Fruit fly (Drosophila melanogaster) whole organism, embryonic: ENCODE measurements around the gene CG31717.
A peak's percentile ranks its signal among the peaks of the same experiment; 100 is the strongest.

ENCODE experiments used
- B-H1 ChIP-seq: fragments of 200-800 bp; sonication (Bioruptor generic); IDR thresholded peaks from 3 replicates; pipeline ENCODE4 v1.3.6; 2022; ENCODE audit warnings: missing biosample characterization, missing genetic modification characterization
- BEAF-32 ChIP-seq: fragments of 200-800 bp; sonication (Bioruptor generic); optimal IDR thresholded peaks from 3 replicates; lab custom pipeline; 2017; ENCODE audit warnings: missing biosample characterization, missing genetic modification characterization, mild to moderate bottlenecking, moderate library complexity, missing genetic modification reagents
- Bgb ChIP-seq: fragments of 200-800 bp; sonication (Bioruptor generic); IDR thresholded peaks from 2 replicates; pipeline ENCODE4 v1.3.6; 2022; ENCODE audit warnings: missing biosample characterization, missing genetic modification characterization; ENCODE audit not compliant: partially characterized antibody
- BtbVII ChIP-seq: fragments of 200-800 bp; sonication (Bioruptor generic); optimal IDR thresholded peaks from 3 replicates; lab custom pipeline; 2017; ENCODE audit warnings: missing biosample characterization, mild to moderate bottlenecking, missing genetic modification characterization
- CG12104 ChIP-seq: fragments of 200-800 bp; sonication (Bioruptor generic); optimal IDR thresholded peaks from 3 replicates; lab custom pipeline; 2016; ENCODE audit warnings: missing biosample characterization, missing genetic modification characterization
- CG14860 ChIP-seq: fragments of 200-800 bp; sonication (Bioruptor generic); IDR thresholded peaks from 3 replicates; pipeline ENCODE4 v1.3.6; 2022; ENCODE audit warnings: missing biosample characterization, missing genetic modification characterization; ENCODE audit not compliant: partially characterized antibody
- CG15011 ChIP-seq: fragments of 200-800 bp; sonication (Bioruptor generic); optimal IDR thresholded peaks from 3 replicates; lab custom pipeline; 2018; ENCODE audit warnings: missing biosample characterization, mild to moderate bottlenecking, missing genetic modification characterization
- CG15601 ChIP-seq: fragments of 200-800 bp; sonication (Bioruptor generic); optimal IDR thresholded peaks from 3 replicates; lab custom pipeline; 2019; ENCODE audit warnings: missing biosample characterization, mild to moderate bottlenecking, missing genetic modification characterization, moderate library complexity
- CG17385 ChIP-seq: fragments of 200-800 bp; sonication (Bioruptor generic); optimal IDR thresholded peaks from 3 replicates; lab custom pipeline; 2018; ENCODE audit warnings: missing biosample characterization, mild to moderate bottlenecking, missing genetic modification characterization
- CG17568 ChIP-seq: fragments of 200-800 bp; sonication (Bioruptor generic); optimal IDR thresholded peaks from 2 replicates; lab custom pipeline; 2018; ENCODE audit warnings: missing biosample characterization, mild to moderate bottlenecking, missing genetic modification characterization, moderate library complexity
- CG2116 ChIP-seq: fragments of 200-800 bp; sonication (Bioruptor generic); optimal IDR thresholded peaks from 3 replicates; lab custom pipeline; 2018; ENCODE audit warnings: missing biosample characterization, mild to moderate bottlenecking, missing genetic modification characterization
- CG30020 ChIP-seq: fragments of 200-800 bp; optimal IDR thresholded peaks from 2 replicates; lab custom pipeline; 2019; ENCODE audit warnings: missing biosample characterization, mild to moderate bottlenecking, missing genetic modification characterization, moderate library complexity
- CG30403 ChIP-seq: fragments of 200-800 bp; sonication (Bioruptor generic); optimal IDR thresholded peaks from 3 replicates; lab custom pipeline; 2016; ENCODE audit warnings: missing biosample characterization, missing genetic modification characterization
- CG33557 ChIP-seq: fragments of 200-800 bp; sonication (Bioruptor generic); optimal IDR thresholded peaks from 2 replicates; lab custom pipeline; 2019; ENCODE audit warnings: missing biosample characterization, mild to moderate bottlenecking, missing genetic modification characterization, moderate library complexity
- CG4328 ChIP-seq: fragments of 200-800 bp; sonication (Bioruptor generic); optimal IDR thresholded peaks from 3 replicates; lab custom pipeline; 2017; ENCODE audit warnings: missing biosample characterization, missing genetic modification reagents, missing genetic modification characterization
- CG7987 ChIP-seq: fragments of 200-800 bp; sonication (Bioruptor generic); optimal IDR thresholded peaks from 2 replicates; lab custom pipeline; 2018; ENCODE audit warnings: missing biosample characterization, mild to moderate bottlenecking, missing genetic modification characterization, moderate library complexity
- CG8290 ChIP-seq, 3 experiments: fragments of 200-800 bp; sonication (Bioruptor generic); optimal IDR thresholded peaks; 2 replicates each; lab custom pipeline; 2016 to 2019; ENCODE audit warnings: missing biosample characterization in 3 of 3, missing genetic modification characterization in 3 of 3, mild to moderate bottlenecking in 2 of 3, moderate library complexity in 1 of 3
- CG8924 ChIP-seq: fragments of 200-800 bp; optimal IDR thresholded peaks from 3 replicates; lab custom pipeline; 2019; ENCODE audit warnings: missing biosample characterization, mild to moderate bottlenecking, missing genetic modification characterization, moderate library complexity
- CG9817 ChIP-seq: fragments of 200-800 bp; sonication (Bioruptor generic); optimal IDR thresholded peaks from 2 replicates; lab custom pipeline; 2018; ENCODE audit warnings: missing biosample characterization, mild to moderate bottlenecking, missing genetic modification characterization, moderate library complexity
- CG9876 ChIP-seq: fragments of 200-800 bp; sonication (Bioruptor generic); optimal IDR thresholded peaks from 2 replicates; lab custom pipeline; 2016; ENCODE audit warnings: missing biosample characterization, missing genetic modification characterization
- Dll ChIP-seq: fragments of 200-800 bp; sonication (Bioruptor generic); IDR thresholded peaks from 4 replicates; pipeline ENCODE4 v1.3.6; 2022; ENCODE audit warnings: missing biosample characterization, missing genetic modification characterization; ENCODE audit not compliant: partially characterized antibody
- GATAe ChIP-seq: fragments of 200-800 bp; sonication (Bioruptor generic); conservative IDR thresholded peaks from 2 replicates; pipeline ENCODE4 v1.3.6; 2022; ENCODE audit warnings: missing biosample characterization, missing genetic modification characterization
- HLH54F ChIP-seq: fragments of 200-800 bp; sonication (Bioruptor generic); optimal IDR thresholded peaks from 3 replicates; lab custom pipeline; 2016; ENCODE audit warnings: missing biosample characterization, missing genetic modification characterization
- HLHmδ ChIP-seq: fragments of 200-800 bp; sonication (Bioruptor generic); optimal IDR thresholded peaks from 2 replicates; lab custom pipeline; 2018; ENCODE audit warnings: missing biosample characterization, mild to moderate bottlenecking, missing genetic modification characterization, moderate library complexity
- Hsf ChIP-seq: fragments of 200-800 bp; sonication (Bioruptor generic); optimal IDR thresholded peaks from 3 replicates; lab custom pipeline; 2016; ENCODE audit warnings: missing biosample characterization, missing genetic modification characterization
- Lim3 ChIP-seq: fragments of 200-800 bp; sonication (Bioruptor generic); IDR thresholded peaks from 2 replicates; pipeline ENCODE4 v1.3.6; 2022; ENCODE audit warnings: missing biosample characterization, missing genetic modification characterization
- Nf-YC ChIP-seq: fragments of 200-800 bp; optimal IDR thresholded peaks from 3 replicates; lab custom pipeline; 2019; ENCODE audit warnings: missing biosample characterization, mild to moderate bottlenecking, missing genetic modification characterization, moderate library complexity
- Side ChIP-seq: fragments of 200-800 bp; sonication (Bioruptor generic); optimal IDR thresholded peaks from 2 replicates; lab custom pipeline; 2016; ENCODE audit warnings: missing biosample characterization, missing genetic modification characterization
- Sin3A ChIP-seq: fragments of >200 bp; optimal IDR thresholded peaks from 2 replicates; lab custom pipeline; 2018
- Sox100B ChIP-seq: fragments of 200-800 bp; sonication (Bioruptor generic); optimal IDR thresholded peaks from 3 replicates; lab custom pipeline; 2018; ENCODE audit warnings: missing biosample characterization, mild to moderate bottlenecking, missing genetic modification characterization
- abd-A ChIP-seq: fragments of 200-800 bp; sonication (Bioruptor generic); optimal IDR thresholded peaks from 3 replicates; lab custom pipeline; 2019; ENCODE audit warnings: missing biosample characterization, mild to moderate bottlenecking, missing genetic modification characterization, moderate library complexity
- br ChIP-seq: fragments of >200 bp; optimal IDR thresholded peaks from 2 replicates; lab custom pipeline; 2017
- disco-r ChIP-seq: fragments of 200-800 bp; sonication (Bioruptor generic); optimal IDR thresholded peaks from 2 replicates; lab custom pipeline; 2016; ENCODE audit warnings: missing biosample characterization, missing genetic modification characterization
- hth ChIP-seq: fragments of >200 bp; optimal IDR thresholded peaks from 2 replicates; lab custom pipeline; 2017; ENCODE audit warnings: inconsistent platforms
- jigr1 ChIP-seq: fragments of 200-800 bp; sonication (Bioruptor generic); IDR thresholded peaks from 3 replicates; pipeline ENCODE4 v1.3.6; 2022; ENCODE audit warnings: missing biosample characterization, missing genetic modification characterization
- jing ChIP-seq: fragments of 200-800 bp; sonication (Bioruptor generic); optimal IDR thresholded peaks from 2 replicates; lab custom pipeline; 2018; ENCODE audit warnings: missing biosample characterization, mild to moderate bottlenecking, missing genetic modification characterization
- pfk ChIP-seq: fragments of 200-800 bp; sonication (Bioruptor generic); optimal IDR thresholded peaks from 2 replicates; lab custom pipeline; 2018; ENCODE audit warnings: missing biosample characterization, mild to moderate bottlenecking, missing genetic modification characterization, moderate library complexity
- phol ChIP-seq: fragments of 200-800 bp; sonication (Bioruptor generic); optimal IDR thresholded peaks from 3 replicates; lab custom pipeline; 2018; ENCODE audit warnings: missing biosample characterization, mild to moderate bottlenecking, missing genetic modification characterization, moderate library complexity
- ranshi ChIP-seq: fragments of 200-800 bp; sonication (Bioruptor generic); IDR thresholded peaks from 2 replicates; pipeline ENCODE4 v1.3.6; 2022; ENCODE audit warnings: missing biosample characterization, missing genetic modification characterization
- salm ChIP-seq: fragments of 200-800 bp; sonication (Bioruptor generic); optimal IDR thresholded peaks from 2 replicates; lab custom pipeline; 2018; ENCODE audit warnings: missing biosample characterization, mild to moderate bottlenecking, missing genetic modification characterization
- slbo ChIP-seq: fragments of 200-800 bp; sonication (Bioruptor generic); IDR thresholded peaks from 2 replicates; pipeline ENCODE4 v1.3.6; 2022; ENCODE audit warnings: missing biosample characterization, missing genetic modification characterization
- tgo ChIP-seq: fragments of 200-800 bp; sonication (Bioruptor generic); IDR thresholded peaks from 3 replicates; pipeline ENCODE4 v1.3.6; 2022; ENCODE audit warnings: missing biosample characterization, missing genetic modification characterization
- trh ChIP-seq: fragments of 200-800 bp; sonication (Bioruptor generic); optimal IDR thresholded peaks from 2 replicates; lab custom pipeline; 2016; ENCODE audit warnings: missing biosample characterization, missing genetic modification characterization
- twi ChIP-seq: fragments of 200-800 bp; optimal IDR thresholded peaks from 2 replicates; lab custom pipeline; 2019; ENCODE audit warnings: missing biosample characterization, mild to moderate bottlenecking, missing genetic modification characterization, moderate library complexity
- usp ChIP-seq: fragments of >200 bp; optimal IDR thresholded peaks from 2 replicates; lab custom pipeline; 2017; ENCODE audit warnings: missing biosample characterization, missing genetic modification characterization
- zen2 ChIP-seq: fragments of 200-800 bp; sonication (Bioruptor generic); IDR thresholded peaks from 3 replicates; pipeline ENCODE4 v1.3.6; 2022; ENCODE audit warnings: missing biosample characterization, missing genetic modification characterization; ENCODE audit not compliant: partially characterized antibody
- zfh2 ChIP-seq: fragments of 200-800 bp; sonication (Bioruptor generic); optimal IDR thresholded peaks from 2 replicates; lab custom pipeline; 2016; ENCODE audit warnings: missing biosample characterization, missing genetic modification characterization

CG31717 gene

DNA sequence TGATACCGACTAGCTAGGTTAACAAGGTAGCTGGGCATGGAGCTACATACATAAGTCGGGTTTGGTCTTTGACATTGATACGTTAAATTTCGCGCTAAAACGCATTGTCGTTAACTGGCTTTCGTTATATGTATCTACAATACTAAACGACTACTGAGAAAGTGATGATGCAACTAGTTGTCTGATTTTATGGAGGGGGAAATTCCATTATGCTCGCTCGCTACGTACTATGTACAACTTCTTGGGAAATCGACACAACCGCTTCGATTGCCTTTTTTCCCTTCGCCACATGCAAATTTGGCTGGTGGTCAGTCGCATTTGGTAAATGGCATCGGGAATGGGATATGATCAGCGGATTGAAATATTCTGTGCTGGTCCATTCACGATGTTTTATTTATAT, 30.5 kb upstream of the CG31717 start (continued):
- TF ChIP-seq Bgb (GFP tag; lab: Robert Waterston, UW) = no peak

DNA sequence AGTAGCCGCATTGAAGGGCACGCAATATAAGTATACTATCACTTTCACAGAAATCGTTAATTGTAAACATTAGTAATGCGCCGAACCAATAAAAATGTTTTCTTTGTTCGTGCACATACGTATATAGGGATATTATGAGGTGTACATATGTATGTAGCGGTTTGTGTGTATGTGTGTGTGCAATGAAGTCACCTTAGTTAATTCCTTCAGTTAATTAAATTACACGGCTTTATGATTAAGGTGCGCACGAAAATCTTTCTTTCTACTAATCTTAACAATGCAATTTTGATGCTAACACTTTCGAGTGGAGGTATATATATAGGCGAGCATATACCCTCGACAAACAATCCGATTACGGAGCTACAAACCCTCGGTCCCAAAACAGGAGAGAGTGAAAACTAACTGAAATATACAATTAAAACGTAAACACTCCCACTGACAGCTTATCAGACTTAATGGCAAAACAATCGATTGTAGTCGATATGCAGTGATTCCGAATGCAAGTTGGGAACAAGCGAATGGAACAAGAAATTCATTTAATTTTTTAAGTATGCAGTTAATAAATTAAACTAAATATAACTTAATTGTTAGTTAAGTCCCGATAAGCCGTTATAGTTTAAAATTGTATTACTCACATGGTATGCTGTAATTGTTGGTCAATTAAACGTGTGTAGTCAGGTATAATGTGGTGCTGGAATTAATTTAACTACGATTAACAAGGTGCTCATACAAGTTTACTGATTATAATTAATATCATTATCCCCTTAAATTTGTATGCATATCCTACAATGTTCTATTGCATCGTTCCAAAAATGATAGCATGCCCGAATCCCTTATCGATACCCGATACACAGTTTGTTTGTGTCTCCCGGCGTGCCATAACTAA, 29.8 kb upstream of the CG31717 start, which contains the start of the genes Npc1a and Prosalpha6:
TSS of gene Npc1a (minus strand) at position 716 of the 886 bp plus-strand sequence.
TSS of gene Prosalpha6 (plus strand) at position 851 of the 886 bp plus-strand sequence.
- peak; percentile 6 for TF ChIP-seq CG33557 (GFP tag; lab: Kevin White, UChicago)
- TF ChIP-seq usp = no peak
- no peak for TF ChIP-seq CG15601 (tag; lab: Kevin White, UChicago)
- peak; percentile 62 for TF ChIP-seq Bgb (GFP tag; lab: Robert Waterston, UW)
- TF ChIP-seq CG15011 (GFP tag; lab: Kevin White, UChicago) = no peak
- TF ChIP-seq CG17568 (GFP tag; lab: Kevin White, UChicago) = no peak
- peak; percentile 88 for TF ChIP-seq BEAF-32 (GFP tag; lab: Kevin White, UChicago)
- TF ChIP-seq zfh2 = peak; percentile 25
- no peak for TF ChIP-seq HLHmδ (GFP tag; lab: Kevin White, UChicago)
- TF ChIP-seq CG9876 (GFP tag; lab: Kevin White, UChicago) = no peak
- TF ChIP-seq CG4328 = no peak
- no peak for TF ChIP-seq Side (GFP tag; lab: Kevin White, UChicago)
- no peak for TF ChIP-seq CG9817 (tag; lab: Kevin White, UChicago)
- no peak for TF ChIP-seq CG12104 (GFP tag; lab: Kevin White, UChicago)
- TF ChIP-seq slbo (GFP tag; lab: Robert Waterston, UW) = no peak; the same call in 1 of the 2 replicates
- no peak for TF ChIP-seq B-H1
- peak; percentile 50; the same call in 1 of the 3 replicates for TF ChIP-seq CG14860 (GFP tag; lab: Robert Waterston, UW)
- no peak for TF ChIP-seq Lim3
- no peak; the same call in 2 of the 3 replicates for TF ChIP-seq zen2 (GFP tag; lab: Robert Waterston, UW)
- no peak for TF ChIP-seq ranshi
- no peak for TF ChIP-seq twi (tag; lab: Kevin White, UChicago)
- peak; percentile 61 for TF ChIP-seq phol (tag; lab: Kevin White, UChicago)
- TF ChIP-seq salm (tag; lab: Kevin White, UChicago) = no peak
- no peak for TF ChIP-seq Sox100B (GFP tag; lab: Kevin White, UChicago)
- no peak for TF ChIP-seq disco-r (GFP tag; lab: Kevin White, UChicago)
- no peak for TF ChIP-seq CG7987 (GFP tag; lab: Kevin White, UChicago)
- peak; percentile 30 for TF ChIP-seq Nf-YC (tag; lab: Kevin White, UChicago)
- no peak for TF ChIP-seq hth (lab: Kevin White, UChicago)
- TF ChIP-seq Dll (GFP tag; lab: Robert Waterston, UW) = peak; percentile 66; the same call in 2 of the 4 replicates
- peak; percentile 20 for TF ChIP-seq CG17385 (GFP tag; lab: Kevin White, UChicago)
- peak; percentile 37 for TF ChIP-seq CG30403
- TF ChIP-seq GATAe (GFP tag; lab: Robert Waterston, UW) = no peak
- TF ChIP-seq CG30020 = peak; percentile 99
- no peak for TF ChIP-seq tgo (GFP tag; lab: Robert Waterston, UW)
- no peak for TF ChIP-seq br (lab: Kevin White, UChicago)
- no peak for TF ChIP-seq BtbVII
- peak; percentile 78 for TF ChIP-seq CG2116
- no peak for TF ChIP-seq jigr1 (GFP tag; lab: Robert Waterston, UW)
- peak; percentile 47 for TF ChIP-seq Sin3A (lab: Kevin White, UChicago)
- TF ChIP-seq Hsf (GFP tag; lab: Kevin White, UChicago) = peak; percentile 46
- peak; percentile 47 for TF ChIP-seq CG8924 (tag; lab: Kevin White, UChicago)
- no peak for TF ChIP-seq abd-A (tag; lab: Kevin White, UChicago)
- peak; percentile 77 for TF ChIP-seq CG8290 (GFP tag; optimal IDR thresholded peaks at IDR 0.05; lab: Kevin White, UChicago)
- TF ChIP-seq CG8290 (tag; optimal IDR thresholded peaks at IDR 0.05; lab: Kevin White, UChicago) = peak; percentile 72 to 82
- no peak for TF ChIP-seq trh (GFP tag; lab: Kevin White, UChicago)
- TF ChIP-seq HLH54F = peak; percentile 5
- TF ChIP-seq jing = no peak
- peak; percentile 95 for TF ChIP-seq pfk (GFP tag; lab: Kevin White, UChicago)
